Worm (Caenorhabditis elegans): ENCODE results near the gene kin-36.

DNA sequence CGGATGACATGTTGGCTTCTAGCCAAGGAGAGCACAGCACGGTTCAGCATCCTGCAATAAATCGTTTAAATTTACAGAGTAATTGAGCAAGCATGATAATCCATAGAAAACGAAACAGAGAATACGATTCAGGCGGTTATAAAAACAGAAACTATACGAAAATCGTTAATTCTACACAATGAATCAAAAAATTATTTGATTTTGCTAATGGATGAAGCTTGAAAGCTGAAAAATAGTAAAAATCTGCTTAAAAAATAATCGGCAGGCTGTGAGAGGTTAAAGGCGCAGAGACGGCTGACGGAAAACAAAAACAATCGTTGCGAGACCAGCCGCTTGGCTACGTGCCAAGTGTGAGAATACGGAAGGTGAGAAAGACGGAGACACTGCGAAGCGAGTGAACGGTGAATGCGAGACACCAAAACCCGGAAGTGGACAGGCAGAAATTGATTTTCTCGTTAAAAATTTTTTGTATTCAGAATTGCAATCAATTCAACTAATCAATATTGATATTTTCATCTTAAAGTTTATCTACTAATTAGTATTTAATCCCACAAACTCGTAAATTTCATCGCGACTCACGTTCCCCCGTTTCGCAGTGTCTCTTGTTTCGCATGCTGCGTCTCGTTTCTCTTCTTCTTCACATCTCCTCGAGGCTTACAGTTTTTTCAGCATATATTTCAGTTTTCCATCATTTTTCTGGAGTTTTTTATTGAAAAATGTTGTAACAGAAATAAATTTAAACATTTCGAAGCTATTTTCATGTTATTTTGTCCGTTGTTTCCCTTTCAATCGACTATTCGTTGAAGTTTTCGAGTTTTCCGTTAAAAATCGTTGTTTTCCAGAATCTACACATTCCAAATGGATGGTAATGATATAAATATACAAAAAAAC lies 18.4 kb upstream of the kin-36 start, which contains the start of the genes F29B9.11 and jmjd-1.2:
- TF ChIP-seq zag-1 (tag; optimal IDR thresholded peaks at IDR 0.05): peak; percentile 68
- TF ChIP-seq ama-1 (optimal IDR thresholded peaks at IDR 0.05): no peak
- TF ChIP-seq Y55F3AM.14 (GFP tag; optimal IDR thresholded peaks at IDR 0.05): peak; percentile 74
- no peak for TF ChIP-seq ceh-82 (tag; optimal IDR thresholded peaks at IDR 0.05)
- TF ChIP-seq ztf-11 (tag; optimal IDR thresholded peaks at IDR 0.05): no peak
- peak; percentile 78 for TF ChIP-seq egl-27 (tag; optimal IDR thresholded peaks at IDR 0.05)
- TF ChIP-seq sem-4 (tag; optimal IDR thresholded peaks at IDR 0.05): peak; percentile 93
- TF ChIP-seq nhr-129 (tag; optimal IDR thresholded peaks at IDR 0.05): peak; percentile 84
- no peak for TF ChIP-seq alr-1 (tag; optimal IDR thresholded peaks at IDR 0.05)
- peak; percentile 88 for TF ChIP-seq nhr-25 (tag; optimal IDR thresholded peaks at IDR 0.05)
- no peak for TF ChIP-seq aly-2 (tag; optimal IDR thresholded peaks at IDR 0.05)

Data from whole organism, L2 larva.